Fruit fly (Drosophila melanogaster) whole organism, wandering third instar larva: ENCODE data around the gene ND-20L.

Source experiments
- Hr83 ChIP-seq: fragments of 200-300 bp; sonication (Bioruptor generic); optimal IDR thresholded peaks from 2 replicates; lab custom pipeline; 2016; ENCODE audit warnings: missing biosample characterization, mild to moderate bottlenecking, missing genetic modification characterization, moderate library complexity; ENCODE audit not compliant: poor library complexity, severe bottlenecking
- jim ChIP-seq: fragments of 175-275, 200-325 bp; sonication (Bioruptor generic); optimal IDR thresholded peaks from 2 replicates; lab custom pipeline; 2016; ENCODE audit warnings: missing biosample characterization, mild to moderate bottlenecking, missing genetic modification characterization

DNA sequence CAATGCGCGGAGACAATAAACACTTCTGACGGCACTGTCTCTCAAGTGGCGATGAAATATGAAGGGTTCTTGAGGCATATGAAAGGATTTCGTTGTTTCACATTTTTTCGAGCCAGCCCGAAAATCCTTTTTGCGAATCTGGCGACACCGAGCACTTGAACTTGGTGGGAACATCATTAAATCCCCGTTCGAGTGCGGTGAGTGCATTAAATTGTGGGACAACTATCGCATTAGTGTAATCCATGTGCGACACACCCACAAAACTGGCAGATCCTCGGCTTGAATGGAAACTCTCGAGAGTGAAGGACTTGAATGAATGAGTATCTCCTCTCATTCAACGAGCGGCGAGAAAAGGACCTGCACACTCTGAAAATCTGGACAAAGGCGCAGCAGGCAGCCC is 1.2 kb downstream of the ND-20L start:
- TF ChIP-seq jim (GFP tag; lab: Kevin White, UChicago) = no peak
- no peak for TF ChIP-seq Hr83 (GFP tag; lab: Kevin White, UChicago)
